Worm (Caenorhabditis elegans): ENCODE data around the gene sqv-7.

Gene sqv-7

DNA sequence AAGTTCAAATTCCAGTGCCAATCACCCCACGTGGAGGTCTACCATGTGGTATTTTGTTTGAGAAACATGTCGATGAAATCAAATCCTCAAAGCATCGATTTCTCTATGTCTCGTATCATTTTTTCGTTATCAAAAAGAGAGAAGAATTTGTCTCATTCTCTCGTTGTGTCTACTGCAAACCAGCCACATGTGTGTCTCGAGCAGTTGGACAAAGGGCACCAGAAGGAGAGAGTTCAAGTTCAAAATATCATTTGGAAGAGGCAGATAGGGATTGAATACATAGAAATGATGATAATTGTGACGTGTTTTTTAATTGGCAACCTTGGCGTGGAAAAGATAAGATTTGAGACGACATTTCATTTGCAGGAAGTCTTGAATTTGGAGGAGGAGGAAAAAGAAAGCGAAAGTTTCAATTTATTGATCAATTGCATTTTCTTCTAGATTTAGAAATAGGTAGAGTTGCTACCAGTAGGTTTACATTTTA lies 46.8 kb upstream of the sqv-7 start (continued):
- peak; percentile 11; the same call in 1 of the 2 replicates for TF ChIP-seq lin-38 (GFP tag; IDR thresholded peaks at IDR 0.05)
- no peak for TF ChIP-seq ceh-62 (tag; optimal IDR thresholded peaks at IDR 0.05)
- no peak for TF ChIP-seq nhr-102 (tag; optimal IDR thresholded peaks at IDR 0.05)
- 0 out of 2 replicates have a peak, but pooled peaks have one; percentile 82 for TF ChIP-seq Y75B8A.6 (GFP tag; IDR thresholded peaks at IDR 0.05)
- TF ChIP-seq duxl-1 (tag; optimal IDR thresholded peaks at IDR 0.05; ENCODE audit: poor library complexity), result no peak
- TF ChIP-seq pqm-1 (tag; optimal IDR thresholded peaks at IDR 0.05), result peak; percentile 57
- TF ChIP-seq nhr-25 (tag; optimal IDR thresholded peaks at IDR 0.05; ENCODE audit: borderline replicate concordance, insufficient read depth), result peak; percentile 23
- TF ChIP-seq tra-1 (GFP tag; IDR thresholded peaks at IDR 0.05), result peak; percentile 63; the same call in 1 of the 2 replicates
- TF ChIP-seq hlh-30 (tag; optimal IDR thresholded peaks at IDR 0.05; ENCODE audit: insufficient read depth), result peak; percentile 85
- TF ChIP-seq nhr-28 (tag; optimal IDR thresholded peaks at IDR 0.05), result peak; percentile 66
- peak; percentile 80 for TF ChIP-seq aha-1 (tag)
- TF ChIP-seq lsy-2 (tag; optimal IDR thresholded peaks at IDR 0.05), result peak in 1 of 2 experiments; percentile 55

DNA sequence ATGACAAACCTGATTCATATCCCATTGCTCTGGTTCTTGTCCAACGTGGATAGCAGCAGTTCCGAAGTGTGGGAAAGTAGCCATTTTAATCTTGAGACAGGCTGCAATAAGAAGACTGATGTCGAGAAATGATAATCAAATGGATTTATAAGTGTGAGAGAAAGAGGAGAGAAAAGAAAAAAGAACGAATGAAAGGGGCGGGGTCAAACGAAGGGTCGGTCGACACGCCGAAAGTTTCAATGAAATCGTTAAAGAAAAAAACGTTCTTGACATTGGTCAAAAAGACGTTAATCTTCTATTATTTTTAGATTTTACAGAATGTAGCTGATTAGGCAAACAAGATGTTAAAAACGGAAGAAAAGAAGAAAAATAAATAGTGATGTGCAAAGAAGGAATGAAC lies 45.4 kb upstream of the sqv-7 start, which contains the start of gene cth-2:
Gene cth-2 (minus strand): TSS at position 101 of the 400 bp plus-strand sequence.
- TF ChIP-seq mxl-3 (GFP tag; optimal IDR thresholded peaks at IDR 0.05) (peak; percentile 17), ama-1 (optimal IDR thresholded peaks at IDR 0.05) (peak; percentile 19), daf-16 (GFP tag; optimal IDR thresholded peaks at IDR 0.05) (no peak), daf-16 (tag; optimal IDR thresholded peaks at IDR 0.05) (peak; percentile 37), Y105C5A.15 (GFP tag; IDR thresholded peaks at IDR 0.05) (no peak), dve-1 (tag; optimal IDR thresholded peaks at IDR 0.05; ENCODE audit: insufficient read depth) (peak; percentile 32), aha-1 (tag) (peak; percentile 3), nhr-28 (tag; optimal IDR thresholded peaks at IDR 0.05) (peak; percentile 2), dmd-6 (GFP tag; IDR thresholded peaks at IDR 0.05) (0 out of 2 replicates have a peak, but pooled peaks have one; percentile 6), ceh-62 (tag; optimal IDR thresholded peaks at IDR 0.05) (no peak), zip-11 (GFP tag; IDR thresholded peaks at IDR 0.05) (no peak), spr-1 (tag; optimal IDR thresholded peaks at IDR 0.05) (no peak), lir-3 (tag; optimal IDR thresholded peaks at IDR 0.05) (no peak), nhr-25 (tag; optimal IDR thresholded peaks at IDR 0.05; ENCODE audit: borderline replicate concordance, insufficient read depth) (peak; percentile 24)

DNA sequence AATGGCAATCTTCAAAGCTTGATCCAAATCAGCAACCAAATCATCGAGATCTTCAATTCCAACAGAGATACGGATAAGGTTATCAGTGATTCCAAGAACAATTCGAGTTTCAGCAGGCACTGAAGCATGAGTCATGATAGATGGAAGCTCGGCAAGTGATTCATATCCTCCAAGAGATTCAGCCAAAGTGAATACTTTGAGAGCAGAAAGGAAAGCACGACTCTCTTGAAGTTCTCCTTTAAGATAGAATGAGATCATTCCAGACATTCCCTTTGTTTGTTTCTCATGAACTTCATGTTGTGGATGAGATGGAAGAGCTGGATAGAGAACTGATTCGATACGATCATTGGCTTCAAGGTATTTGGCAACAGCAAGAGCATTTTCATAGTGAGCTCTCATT lies 43.8 kb upstream of the sqv-7 start:
- no peak for TF ChIP-seq ctbp-1 (GFP tag; IDR thresholded peaks at IDR 0.05)
- TF ChIP-seq Y5F2A.4 (GFP tag; optimal IDR thresholded peaks at IDR 0.05), result no peak
- TF ChIP-seq daf-8 (GFP tag; IDR thresholded peaks at IDR 0.05), result no peak
- TF ChIP-seq Y75B8A.6 (GFP tag; IDR thresholded peaks at IDR 0.05), result no peak
- TF ChIP-seq unc-62 (GFP tag; optimal IDR thresholded peaks at IDR 0.05 in 1 of 2), result peak in 1 of 2 experiments; percentile 98
- no peak for TF ChIP-seq unc-62 (tag; optimal IDR thresholded peaks at IDR 0.05)
- peak; percentile 14; the same call in 1 of the 2 replicates for TF ChIP-seq lin-38 (GFP tag; IDR thresholded peaks at IDR 0.05)

DNA sequence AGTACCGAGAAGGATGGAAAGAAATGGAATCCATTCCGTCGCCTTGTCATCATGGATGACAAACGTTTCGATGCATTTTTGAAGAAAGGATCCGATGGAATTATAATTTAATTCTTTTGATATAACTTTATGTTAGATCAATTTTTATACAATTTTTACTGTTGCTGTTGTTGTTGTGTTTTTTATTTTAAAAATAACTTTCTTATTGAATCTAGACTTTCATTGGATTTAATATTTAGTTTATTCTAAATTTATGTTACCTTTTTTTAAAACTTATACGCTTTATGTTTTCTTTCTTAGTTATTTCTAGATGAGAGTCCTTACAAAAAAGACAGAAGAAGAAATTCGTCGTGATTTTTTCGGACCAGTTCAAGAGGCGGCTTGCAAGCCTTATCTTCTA lies 42.5 kb upstream of the sqv-7 start, which contains the start of gene ZK1127.3:
Gene ZK1127.3 (plus strand): TSS at position 301 of the 400 bp plus-strand sequence.
- TF ChIP-seq ztf-7 (tag; optimal IDR thresholded peaks at IDR 0.05) (no peak), set-16 (GFP tag; IDR thresholded peaks at IDR 0.05) (no peak), egl-43 (GFP tag; IDR thresholded peaks at IDR 0.05) (no peak), Y48G9A.11 (GFP tag; IDR thresholded peaks at IDR 0.05) (no peak), rbr-2 (tag; optimal IDR thresholded peaks at IDR 0.05) (no peak), mep-1 (tag; optimal IDR thresholded peaks at IDR 0.05) (no peak), unc-130 (GFP tag; optimal IDR thresholded peaks at IDR 0.05) (no peak), nhr-77 (tag; optimal IDR thresholded peaks at IDR 0.05) (no peak), nhr-28 (tag; optimal IDR thresholded peaks at IDR 0.05) (no peak), dve-1 (tag; optimal IDR thresholded peaks at IDR 0.05; ENCODE audit: insufficient read depth) (no peak), ceh-28 (tag; optimal IDR thresholded peaks at IDR 0.05) (no peak), ZK337.2 (GFP tag; IDR thresholded peaks at IDR 0.05) (no peak)

Data from whole organism, L4 larva.